Worm (Caenorhabditis elegans) whole organism, L4/young adult: ENCODE measurements around the gene cyp-43A1.

ENCODE experiments used
- W03F9.2 ChIP-seq: fragments of 150-350 bp; optimal IDR thresholded peaks from 2 replicates; lab custom pipeline; 2014; ENCODE audit warnings: missing biosample characterization, missing genetic modification characterization
- him-1 ChIP-seq: sonication (generic microtip); optimal IDR thresholded peaks from 2 replicates; lab custom pipeline; 2016; ENCODE audit warnings: missing genotype, missing genetic modification reagents, missing genetic modification characterization, missing compliant biosample characterization

DNA sequence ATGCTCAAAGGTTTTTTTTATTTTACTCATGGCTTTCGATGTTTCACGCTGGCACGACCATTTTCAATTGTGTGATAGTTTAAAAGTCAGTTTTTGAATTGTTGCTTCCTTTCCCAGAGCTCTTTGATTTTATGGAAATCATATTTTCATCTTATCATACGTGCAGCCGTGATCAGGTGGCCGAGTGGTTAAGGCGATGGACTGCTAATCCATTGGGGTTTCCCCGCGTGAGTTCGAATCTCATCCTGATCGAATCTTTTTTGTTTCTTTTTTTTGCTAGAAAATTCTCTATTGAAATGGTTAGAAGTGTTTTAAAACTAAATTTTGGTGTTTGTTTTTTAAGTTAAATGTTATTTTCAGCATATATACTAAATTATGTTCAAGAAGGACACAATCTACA is 5.1 kb upstream of the cyp-43A1 start:
- TF ChIP-seq him-1 (tag; lab: Kevin White, UChicago) (no peak), W03F9.2 (tag; lab: Kevin White, UChicago) (no peak)
